Worm (Caenorhabditis elegans): Measurements from ENCODE around the gene taf-6.1.

DNA sequence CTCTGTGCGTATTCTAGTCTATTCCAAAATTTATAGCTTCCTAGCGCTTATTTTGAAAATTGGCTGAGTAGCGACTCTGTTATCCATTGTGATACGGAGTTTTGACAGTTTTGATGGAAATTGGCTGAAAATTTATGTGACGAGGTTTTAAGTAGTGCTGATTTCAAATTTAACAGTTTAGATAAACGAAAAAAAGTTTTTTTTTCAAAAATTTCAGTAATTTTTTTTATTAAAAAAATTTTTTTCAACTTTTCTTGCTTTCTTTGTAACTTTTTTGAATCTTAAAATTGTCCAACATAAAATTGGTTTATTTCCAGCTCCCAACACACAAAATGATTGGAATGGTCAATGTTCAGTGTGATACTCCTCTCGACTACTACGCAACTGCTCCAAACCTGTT is 35.5 kb downstream of the taf-6.1 start, which contains the start of gene T23F4.2:
- TF ChIP-seq dao-5 (tag; optimal IDR thresholded peaks at IDR 0.05) (no peak), him-1 (tag; optimal IDR thresholded peaks at IDR 0.05) (no peak)
